Fruit fly (Drosophila melanogaster): ENCODE measurements around the gene Oga.
A peak's percentile ranks its signal among the peaks of the same experiment; 100 is the strongest.

The Oga gene

dm6 chr3R:21206327-21206728, 12.5 kb upstream of the Oga start (continued):
- TF ChIP-seq CG14667 (GFP tag; IDR thresholded peaks at IDR 0.05) (no peak), Hr51 (GFP tag; optimal IDR thresholded peaks at IDR 0.05) (peak in 1 of 2 experiments; percentile 50), CG7987 (GFP tag; optimal IDR thresholded peaks at IDR 0.05) (no peak), zen (tag; optimal IDR thresholded peaks at IDR 0.05) (no peak), gsb-n (tag; optimal IDR thresholded peaks at IDR 0.05) (peak; percentile 31), Blimp-1 (GFP tag; optimal IDR thresholded peaks at IDR 0.05) (peak; percentile 61), sisA (GFP tag; IDR thresholded peaks at IDR 0.05) (no peak), schlank (tag; optimal IDR thresholded peaks at IDR 0.05) (no peak), CG4360 (GFP tag; IDR thresholded peaks at IDR 0.05) (no peak), CG13424 (tag; optimal IDR thresholded peaks at IDR 0.05) (peak; percentile 52), HLH54F (GFP tag; optimal IDR thresholded peaks at IDR 0.05) (no peak), unpg (GFP tag; optimal IDR thresholded peaks at IDR 0.05) (peak; percentile 50), CG2875 (GFP tag; optimal IDR thresholded peaks at IDR 0.05) (peak; percentile 40), CG11504 (tag; optimal IDR thresholded peaks at IDR 0.05) (peak; percentile 66), CG2116 (GFP tag; optimal IDR thresholded peaks at IDR 0.05) (no peak), PHDP (tag; optimal IDR thresholded peaks at IDR 0.05) (peak; percentile 57), HmgD (GFP tag; optimal IDR thresholded peaks at IDR 0.05) (no peak), CkIIα-i1 (GFP tag; IDR thresholded peaks at IDR 0.05) (no peak), CG30020 (tag; optimal IDR thresholded peaks at IDR 0.05) (no peak), Ssrp (tag; optimal IDR thresholded peaks at IDR 0.05) (peak; percentile 40), BtbVII (GFP tag; optimal IDR thresholded peaks at IDR 0.05) (no peak), sqz (GFP tag; optimal IDR thresholded peaks at IDR 0.05) (no peak), Oli (tag; optimal IDR thresholded peaks at IDR 0.05) (peak; percentile 51), row (GFP tag; IDR thresholded peaks at IDR 0.05) (peak; percentile 42), Dp (GFP tag; optimal IDR thresholded peaks at IDR 0.05) (no peak), CG11085 (GFP tag; IDR thresholded peaks at IDR 0.05) (no peak), pfk (GFP tag; optimal IDR thresholded peaks at IDR 0.05) (no peak), zfh1 (GFP tag; IDR thresholded peaks at IDR 0.05) (peak; percentile 47; the same call in 2 of the 3 replicates), maf-S (GFP tag; optimal IDR thresholded peaks at IDR 0.05) (no peak), sens (GFP tag) (peak; percentile 82), Lhr (GFP tag; optimal IDR thresholded peaks at IDR 0.05) (no peak), ase (GFP tag; IDR thresholded peaks at IDR 0.05) (0 out of 3 replicates have a peak, but pooled peaks have one; percentile 33), nmo (GFP tag; optimal IDR thresholded peaks at IDR 0.05) (peak; percentile 38), H2.0 (GFP tag; IDR thresholded peaks at IDR 0.05) (no peak), CoRest (tag; optimal IDR thresholded peaks at IDR 0.05) (peak; percentile 44), pan (optimal IDR thresholded peaks at IDR 0.05) (no peak), pan (GFP tag; optimal IDR thresholded peaks at IDR 0.05 in 1 of 2, IDR thresholded peaks at IDR 0.05 in 1 of 2) (no peak), dpn (GFP tag; optimal IDR thresholded peaks at IDR 0.05) (no peak), CG1024 (GFP tag; IDR thresholded peaks at IDR 0.05) (no peak), CG10366 (GFP tag; IDR thresholded peaks at IDR 0.05) (no peak), CG17385 (GFP tag; optimal IDR thresholded peaks at IDR 0.05) (peak; percentile 17), CG17829 (tag; optimal IDR thresholded peaks at IDR 0.05) (peak; percentile 15), CG8924 (tag; optimal IDR thresholded peaks at IDR 0.05) (peak; percentile 50), Sox100B (GFP tag; optimal IDR thresholded peaks at IDR 0.05) (peak; percentile 43), ara (GFP tag; IDR thresholded peaks at IDR 0.05) (0 out of 2 replicates have a peak, but pooled peaks have one; percentile 20), CG15601 (tag; optimal IDR thresholded peaks at IDR 0.05) (peak; percentile 32), cato (GFP tag; optimal IDR thresholded peaks at IDR 0.05; ENCODE audit: borderline replicate concordance) (peak; percentile 1), vvl (GFP tag; IDR thresholded peaks at IDR 0.05) (0 out of 2 replicates have a peak, but pooled peaks have one; percentile 8), gce (GFP tag; IDR thresholded peaks at IDR 0.05) (0 out of 3 replicates have a peak, but pooled peaks have one; percentile 43), CG18262 (tag; optimal IDR thresholded peaks at IDR 0.05) (peak; percentile 76), ro (GFP tag; IDR thresholded peaks at IDR 0.05) (no peak)
